Worm (Caenorhabditis elegans) whole organism, L4 larva: ENCODE data around the gene rpl-25.1.

Experiments
- D1046.2 ChIP-seq: fragments of 200-800 bp; sonication (Bioruptor generic); IDR thresholded peaks from 2 replicates; pipeline ENCODE4 v1.3.6; 2022; ENCODE audit warnings: missing genetic modification characterization, missing compliant biosample characterization
- F10B5.3 ChIP-seq: sonication (generic microtip); optimal IDR thresholded peaks from 2 replicates; lab custom pipeline; 2016; ENCODE audit warnings: mild to moderate bottlenecking, missing genetic modification characterization, missing compliant biosample characterization
- F37D6.2 ChIP-seq: sonication (generic microtip); optimal IDR thresholded peaks from 2 replicates; lab custom pipeline; 2016; ENCODE audit warnings: mild to moderate bottlenecking, missing genetic modification characterization, missing compliant biosample characterization
- F44E2.7 ChIP-seq: fragments of 200-800 bp; sonication (Bioruptor generic); IDR thresholded peaks from 2 replicates; pipeline ENCODE4 v2.1.2; 2022; ENCODE audit warnings: missing genetic modification characterization, missing compliant biosample characterization
- T20F7.1 ChIP-seq: fragments of 200-800 bp; sonication (Bioruptor generic); optimal IDR thresholded peaks from 2 replicates; lab custom pipeline; 2018; ENCODE audit warnings: mild to moderate bottlenecking, missing genetic modification characterization, missing compliant biosample characterization
- T26A8.4 ChIP-seq: fragments of 200-800 bp; sonication (Bioruptor generic); IDR thresholded peaks from 2 replicates; pipeline ENCODE4 v1.3.6; 2022; ENCODE audit warnings: missing genetic modification characterization, missing compliant biosample characterization
- ZK337.2 ChIP-seq: fragments of 200-800 bp; sonication (Bioruptor generic); IDR thresholded peaks from 2 replicates; pipeline ENCODE4 v1.3.6; 2022; ENCODE audit warnings: missing genetic modification reagents, missing genetic modification characterization, missing compliant biosample characterization
- aha-1 ChIP-seq: fragments of 150-350 bp; peaks from one replicate; lab custom pipeline; 2014; ENCODE audit warnings: missing biosample characterization, missing genetic modification characterization
- ama-1 ChIP-seq: fragments of 150-350 bp; optimal IDR thresholded peaks from 2 replicates; lab custom pipeline; 2014; ENCODE audit warnings: inconsistent platforms, mixed read lengths
- attf-4 ChIP-seq: sonication (generic microtip); optimal IDR thresholded peaks from 3 replicates; lab custom pipeline; 2017; ENCODE audit warnings: missing biosample characterization, missing genetic modification characterization
- ceh-20 ChIP-seq: fragments of 200-800 bp; sonication (Bioruptor generic); IDR thresholded peaks from 2 replicates; pipeline ENCODE4 v1.3.6; 2022; ENCODE audit warnings: missing genetic modification reagents, missing genetic modification characterization, missing compliant biosample characterization
- ceh-28 ChIP-seq: fragments of 150-350 bp; optimal IDR thresholded peaks from 2 replicates; lab custom pipeline; 2014; ENCODE audit warnings: missing biosample characterization, missing genetic modification reagents, missing genetic modification characterization
- ces-1 ChIP-seq: fragments of 150-350 bp; sonication (generic microtip); optimal IDR thresholded peaks from 4 replicates; lab custom pipeline; 2014; ENCODE audit warnings: missing biosample characterization, missing genetic modification reagents, missing genetic modification characterization
- cey-2 ChIP-seq: sonication (generic microtip); optimal IDR thresholded peaks from 3 replicates; lab custom pipeline; 2017; ENCODE audit warnings: missing genetic modification characterization, mild to moderate bottlenecking, missing compliant biosample characterization, antibody characterized with exemption, borderline replicate concordance; ENCODE audit not compliant: insufficient read depth
- ctbp-1 ChIP-seq: fragments of 200-800 bp; sonication (Bioruptor generic); IDR thresholded peaks from 2 replicates; pipeline ENCODE4 v1.3.6; 2022; ENCODE audit warnings: missing genetic modification reagents, missing genetic modification characterization, missing compliant biosample characterization
- daf-8 ChIP-seq: fragments of 200-800 bp; sonication (Bioruptor generic); IDR thresholded peaks from 2 replicates; pipeline ENCODE4 v1.3.6; 2022; ENCODE audit warnings: missing genetic modification characterization, missing compliant biosample characterization
- dmd-6 ChIP-seq: fragments of 200-800 bp; sonication (Bioruptor generic); IDR thresholded peaks from 2 replicates; pipeline ENCODE4 v1.3.6; 2022; ENCODE audit warnings: missing genetic modification reagents, missing genetic modification characterization, missing compliant biosample characterization
- dmd-9 ChIP-seq: fragments of 200-800 bp; sonication (Bioruptor generic); IDR thresholded peaks from 2 replicates; pipeline ENCODE4 v1.3.6; 2022; ENCODE audit warnings: missing genetic modification reagents, missing genetic modification characterization, missing compliant biosample characterization
- dpl-1 ChIP-seq: fragments of 150-350 bp; optimal IDR thresholded peaks from 2 replicates; lab custom pipeline; 2014; ENCODE audit warnings: missing biosample characterization, missing genetic modification reagents, missing genetic modification characterization
- duxl-1 ChIP-seq: sonication (generic microtip); optimal IDR thresholded peaks from 2 replicates; lab custom pipeline; 2016; ENCODE audit warnings: mild to moderate bottlenecking, missing genetic modification characterization, moderate library complexity, missing compliant biosample characterization; ENCODE audit not compliant: poor library complexity
- egl-27 ChIP-seq: sonication (generic microtip); optimal IDR thresholded peaks from 3 replicates; lab custom pipeline; 2017; ENCODE audit warnings: missing biosample characterization, missing genetic modification reagents, missing genetic modification characterization
- egl-43 ChIP-seq: fragments of 200-800 bp; sonication (Bioruptor generic); IDR thresholded peaks from 2 replicates; pipeline ENCODE4 v1.3.6; 2022; ENCODE audit warnings: missing genetic modification reagents, missing genetic modification characterization, missing compliant biosample characterization
- fkh-10 ChIP-seq: fragments of 150-350 bp; optimal IDR thresholded peaks from 2 replicates; lab custom pipeline; 2014; ENCODE audit warnings: missing biosample characterization, missing genetic modification reagents, missing genetic modification characterization
- fos-1 ChIP-seq: fragments of 150-350 bp; optimal IDR thresholded peaks from 2 replicates; lab custom pipeline; 2014; ENCODE audit warnings: missing biosample characterization, missing genetic modification characterization
- gei-8 ChIP-seq: fragments of 200-800 bp; sonication (Bioruptor generic); optimal IDR thresholded peaks from 2 replicates; lab custom pipeline; 2018; ENCODE audit warnings: mild to moderate bottlenecking, missing genetic modification characterization, missing compliant biosample characterization
- hif-1 ChIP-seq, 2 experiments: sonication (generic microtip); optimal IDR thresholded peaks; 2 replicates each; lab custom pipeline; 2016 to 2017; ENCODE audit warnings: missing compliant biosample characterization in 2 of 2, missing genetic modification characterization in 2 of 2, missing genetic modification reagents in 2 of 2, missing genotype in 2 of 2, mild to moderate bottlenecking in 1 of 2
- hlh-30 ChIP-seq: sonication (generic microtip); optimal IDR thresholded peaks from 2 replicates; lab custom pipeline; 2017; ENCODE audit warnings: antibody characterized with exemption, mild to moderate bottlenecking, missing genetic modification characterization, missing compliant biosample characterization; ENCODE audit not compliant: insufficient read depth
- hmg-1.1 ChIP-seq: fragments of 200-800 bp; sonication (Bioruptor generic); IDR thresholded peaks from 2 replicates; pipeline ENCODE4 v1.3.6; 2022; ENCODE audit warnings: missing genetic modification reagents, missing genetic modification characterization, missing compliant biosample characterization
- jun-1 ChIP-seq: fragments of 150-350 bp; optimal IDR thresholded peaks from 2 replicates; lab custom pipeline; 2014; ENCODE audit warnings: missing biosample characterization, missing genetic modification reagents, missing genetic modification characterization
- lim-7 ChIP-seq: fragments of 200-800 bp; sonication (Bioruptor generic); IDR thresholded peaks from 2 replicates; pipeline ENCODE4 v1.3.6; 2022; ENCODE audit warnings: missing genetic modification characterization, missing compliant biosample characterization
- lsy-2 ChIP-seq, 2 experiments: fragments of 150-350 bp in 1 of 2; sonication (generic microtip) in 1 of 2; optimal IDR thresholded peaks; 2 replicates each; lab custom pipeline; 2014 to 2017; ENCODE audit warnings: missing biosample characterization in 2 of 2, missing genetic modification characterization in 2 of 2
- mdl-1 ChIP-seq, 2 experiments: fragments of 150-350 bp in 1 of 2; sonication (generic microtip) in 1 of 2; optimal IDR thresholded peaks; 2 replicates each; lab custom pipeline; 2014 to 2017; ENCODE audit warnings: missing biosample characterization in 2 of 2, missing genetic modification characterization in 2 of 2
- mdt-29 ChIP-seq: fragments of 200-800 bp; sonication (Bioruptor generic); IDR thresholded peaks from 2 replicates; pipeline ENCODE4 v1.3.6; 2022; ENCODE audit warnings: missing genetic modification reagents, missing genetic modification characterization, missing compliant biosample characterization
- mxl-3 ChIP-seq: fragments of 200-800 bp; sonication (Bioruptor generic); optimal IDR thresholded peaks from 2 replicates; lab custom pipeline; 2018; ENCODE audit warnings: mild to moderate bottlenecking, missing genetic modification characterization, missing compliant biosample characterization
- nhr-10 ChIP-seq: fragments of 150-350 bp; optimal IDR thresholded peaks from 2 replicates; lab custom pipeline; 2014; ENCODE audit warnings: missing biosample characterization, missing genetic modification characterization
- nhr-28 ChIP-seq: fragments of 150-350 bp; optimal IDR thresholded peaks from 2 replicates; lab custom pipeline; 2014; ENCODE audit warnings: missing biosample characterization, missing genetic modification characterization
- nhr-48 ChIP-seq: sonication (generic microtip); optimal IDR thresholded peaks from 2 replicates; lab custom pipeline; 2016; ENCODE audit warnings: mild to moderate bottlenecking, missing genetic modification characterization, missing compliant biosample characterization
- nhr-6 ChIP-seq: fragments of 150-350 bp; optimal IDR thresholded peaks from 2 replicates; lab custom pipeline; 2014; ENCODE audit warnings: missing biosample characterization, missing genetic modification characterization
- nhr-76 ChIP-seq: fragments of 150-350 bp; optimal IDR thresholded peaks from 2 replicates; lab custom pipeline; 2014; ENCODE audit warnings: missing biosample characterization, missing genetic modification characterization
- pha-4 ChIP-seq, 2 experiments: fragments of 150-350 bp in 1 of 2; fragments of 200-800 bp in 1 of 2; sonication (Bioruptor generic) in 1 of 2; IDR thresholded peaks in 1 of 2; optimal IDR thresholded peaks in 1 of 2; 2 replicates each; pipeline versions ENCODE4 v1.3.6 to Lab custom; 2014 to 2022; ENCODE audit warnings: missing genetic modification characterization in 2 of 2, missing genetic modification reagents in 2 of 2, missing biosample characterization in 1 of 2, missing compliant biosample characterization in 1 of 2
- php-3 ChIP-seq: fragments of 200-800 bp; sonication (Bioruptor generic); IDR thresholded peaks from 2 replicates; pipeline ENCODE4 v1.3.6; 2022; ENCODE audit warnings: missing genetic modification reagents, missing genetic modification characterization, missing compliant biosample characterization
- saeg-2 ChIP-seq: fragments of 200-800 bp; sonication (Bioruptor generic); IDR thresholded peaks from 2 replicates; pipeline ENCODE4 v1.3.6; 2022; ENCODE audit warnings: missing genetic modification reagents, missing genetic modification characterization, missing compliant biosample characterization
- set-16 ChIP-seq: fragments of 200-800 bp; sonication (Bioruptor generic); IDR thresholded peaks from 2 replicates; pipeline ENCODE4 v1.3.6; 2022; ENCODE audit warnings: missing genetic modification reagents, missing genetic modification characterization, missing compliant biosample characterization
- snpc-1.2 ChIP-seq: fragments of 200-800 bp; sonication (Bioruptor generic); IDR thresholded peaks from 2 replicates; pipeline ENCODE4 v1.3.6; 2022; ENCODE audit warnings: missing genetic modification reagents, missing genetic modification characterization, missing compliant biosample characterization
- spr-3 ChIP-seq: fragments of 200-800 bp; sonication (Bioruptor generic); optimal IDR thresholded peaks from 2 replicates; lab custom pipeline; 2018; ENCODE audit warnings: mild to moderate bottlenecking, missing genetic modification characterization, missing compliant biosample characterization
- unc-39 ChIP-seq: sonication (generic microtip); optimal IDR thresholded peaks from 2 replicates; lab custom pipeline; 2017; ENCODE audit warnings: missing biosample characterization, missing genetic modification characterization
- unc-62 ChIP-seq, 3 experiments: fragments of 150-350 bp in 1 of 3; sonication (generic microtip); optimal IDR thresholded peaks in 2 of 3; peaks in 1 of 3; 1 replicate in 1 of 3; 2 replicates in 2 of 3; lab custom pipeline; 2014 to 2017; ENCODE audit warnings: missing biosample characterization in 3 of 3, missing genetic modification characterization in 3 of 3, missing genetic modification reagents in 3 of 3, missing genotype in 1 of 3
- zip-11 ChIP-seq: fragments of 200-800 bp; sonication (Bioruptor generic); IDR thresholded peaks from 2 replicates; pipeline ENCODE4 v1.3.6; 2022; ENCODE audit warnings: missing genetic modification characterization, missing compliant biosample characterization
- zip-2 ChIP-seq: fragments of 150-350 bp; optimal IDR thresholded peaks from 2 replicates; lab custom pipeline; 2014; ENCODE audit warnings: missing biosample characterization, missing genetic modification characterization

Gene rpl-25.1

DNA sequence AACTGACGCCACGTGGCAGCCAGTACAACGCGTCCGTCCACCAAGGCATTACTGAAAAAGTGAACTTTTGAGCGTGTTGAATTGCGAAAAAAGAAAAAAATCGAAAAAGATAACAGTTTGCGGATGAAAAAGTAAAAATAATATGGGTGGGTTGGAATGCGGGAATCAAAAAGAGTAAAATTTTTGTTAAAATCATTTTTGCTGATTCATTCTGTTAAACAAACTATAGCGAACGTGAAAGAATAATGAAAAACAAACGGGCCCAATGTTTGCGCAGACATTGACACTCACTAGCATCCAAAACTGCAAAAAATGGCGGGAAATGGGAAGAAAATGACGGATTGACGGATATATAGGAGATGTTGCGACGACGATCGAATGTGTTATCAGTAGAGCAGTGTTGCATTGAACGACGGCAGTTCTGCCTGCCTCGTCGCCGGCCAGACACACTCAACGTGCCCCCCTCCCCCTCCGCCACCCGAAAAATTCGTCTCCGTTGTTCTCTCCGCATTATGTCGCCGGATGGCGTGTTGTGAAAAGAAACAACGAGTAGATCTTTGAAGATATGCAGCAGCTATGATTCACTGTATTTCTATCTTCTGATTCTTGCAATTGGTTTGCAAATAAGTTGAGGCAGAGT is 15.4 kb upstream of the rpl-25.1 start, which contains the start of gene hyl-2 (continued):
- TF ChIP-seq nhr-6 (tag; lab: Kevin White, UChicago) (no peak), fos-1 (no peak), mdl-1 (tag; optimal IDR thresholded peaks at IDR 0.05; lab: Kevin White, UChicago) (peak in 1 of 2 experiments; percentile 35), hmg-1.1 (GFP tag; lab: Robert Waterston, UW) (peak; percentile 30; the same call in 1 of the 2 replicates), nhr-28 (peak; percentile 5), daf-8 (GFP tag; lab: Robert Waterston, UW) (no peak), jun-1 (tag; lab: Kevin White, UChicago) (no peak), fkh-10 (no peak), F10B5.3 (tag; lab: Kevin White, UChicago) (no peak), lim-7 (GFP tag; lab: Robert Waterston, UW) (0 out of 2 replicates have a peak, but pooled peaks have one; percentile 39), zip-2 (tag; lab: Kevin White, UChicago) (no peak), unc-62 (GFP tag; optimal IDR thresholded peaks at IDR 0.05 in 1 of 2; lab: Kevin White, UChicago) (peak in 1 of 2 experiments; percentile 82), unc-62 (tag; optimal IDR thresholded peaks at IDR 0.05; lab: Kevin White, UChicago) (no peak), D1046.2 (GFP tag; lab: Robert Waterston, UW) (no peak), pha-4 (GFP tag; IDR thresholded peaks at IDR 0.05; lab: Robert Waterston, UW) (no peak), pha-4 (tag; optimal IDR thresholded peaks at IDR 0.05; lab: Kevin White, UChicago) (no peak), ctbp-1 (GFP tag; lab: Robert Waterston, UW) (peak; percentile 55; the same call in 1 of the 2 replicates), F44E2.7 (no peak), spr-3 (GFP tag; lab: Kevin White, UChicago) (no peak), dpl-1 (GFP tag; lab: Kevin White, UChicago) (peak; percentile 7), mxl-3 (GFP tag; lab: Kevin White, UChicago) (peak; percentile 93), ceh-28 (tag; lab: Kevin White, UChicago) (no peak), mdt-29 (GFP tag; lab: Robert Waterston, UW) (0 out of 2 replicates have a peak, but pooled peaks have one; percentile 38), attf-4 (tag; lab: Kevin White, UChicago) (no peak), cey-2 (no peak), aha-1 (tag; lab: Kevin White, UChicago) (no peak), unc-39 (tag; lab: Kevin White, UChicago) (no peak), ces-1 (no peak), set-16 (GFP tag; lab: Robert Waterston, UW) (peak; percentile 51; the same call in 1 of the 2 replicates), lsy-2 (tag; optimal IDR thresholded peaks at IDR 0.05; lab: Kevin White, UChicago) (peak in 1 of 2 experiments; percentile 54), T26A8.4 (GFP tag; lab: Robert Waterston, UW) (no peak), egl-43 (GFP tag; lab: Robert Waterston, UW) (no peak), ZK337.2 (GFP tag; lab: Robert Waterston, UW) (no peak), snpc-1.2 (GFP tag; lab: Robert Waterston, UW) (no peak), hif-1 (tag; optimal IDR thresholded peaks at IDR 0.05; lab: Kevin White, UChicago) (no peak), F37D6.2 (no peak), php-3 (GFP tag; lab: Robert Waterston, UW) (no peak), dmd-9 (GFP tag; lab: Robert Waterston, UW) (no peak), saeg-2 (GFP tag; lab: Robert Waterston, UW) (no peak), dmd-6 (GFP tag; lab: Robert Waterston, UW) (no peak), hlh-30 (tag; lab: Kevin White, UChicago) (no peak), nhr-76 (tag; lab: Kevin White, UChicago) (no peak), T20F7.1 (GFP tag; lab: Kevin White, UChicago) (no peak), duxl-1 (tag; lab: Kevin White, UChicago) (no peak), egl-27 (no peak), ama-1 (lab: Kevin White, UChicago) (no peak), nhr-48 (tag; lab: Kevin White, UChicago) (no peak), nhr-10 (no peak), gei-8 (GFP tag; lab: Kevin White, UChicago) (no peak), zip-11 (GFP tag; lab: Robert Waterston, UW) (no peak), ceh-20 (GFP tag; lab: Robert Waterston, UW) (0 out of 2 replicates have a peak, but pooled peaks have one; percentile 33)
